Worm (Caenorhabditis elegans) whole organism, mixed stage, embryonic: ENCODE results near the gene srh-27.
A peak's percentile ranks its signal among the peaks of the same experiment; 100 is the strongest.

Experiments
- M03D4.4 ChIP-seq: sonication (generic microtip); optimal IDR thresholded peaks from 2 replicates; lab custom pipeline; 2017; ENCODE audit warnings: mild to moderate bottlenecking, missing genetic modification characterization, missing compliant biosample characterization
- bed-3 ChIP-seq: fragments of 200-800 bp; sonication (Bioruptor generic); optimal IDR thresholded peaks from 3 replicates; lab custom pipeline; 2018; ENCODE audit warnings: mild to moderate bottlenecking, missing genetic modification characterization, moderate library complexity, missing compliant biosample characterization
- blmp-1 ChIP-seq: fragments of 150-350 bp; optimal IDR thresholded peaks from 2 replicates; lab custom pipeline; 2014; ENCODE audit warnings: missing biosample characterization, missing genetic modification characterization
- ceh-39 ChIP-seq: fragments of 150-350 bp; optimal IDR thresholded peaks from 2 replicates; lab custom pipeline; 2014; ENCODE audit warnings: missing biosample characterization, missing genetic modification characterization
- ceh-43 ChIP-seq: fragments of 200-800 bp; sonication (Bioruptor generic); optimal IDR thresholded peaks from 2 replicates; lab custom pipeline; 2018; ENCODE audit warnings: mild to moderate bottlenecking, missing genetic modification characterization, moderate library complexity, missing compliant biosample characterization
- ceh-83 ChIP-seq: fragments of 200-800 bp; sonication (Bioruptor generic); optimal IDR thresholded peaks from 2 replicates; lab custom pipeline; 2018; ENCODE audit warnings: mild to moderate bottlenecking, missing genetic modification characterization, missing compliant biosample characterization
- ces-1 ChIP-seq: fragments of 150-350 bp; optimal IDR thresholded peaks from 2 replicates; lab custom pipeline; 2014; ENCODE audit warnings: missing biosample characterization, missing genetic modification reagents, missing genetic modification characterization
- cnd-1 ChIP-seq: fragments of 200-800 bp; sonication (Bioruptor generic); optimal IDR thresholded peaks from 2 replicates; lab custom pipeline; 2018; ENCODE audit warnings: mild to moderate bottlenecking, missing genetic modification characterization, missing compliant biosample characterization
- drap-1 ChIP-seq: fragments of 200-800 bp; sonication (Bioruptor generic); optimal IDR thresholded peaks from 3 replicates; lab custom pipeline; 2018; ENCODE audit warnings: mild to moderate bottlenecking, missing genetic modification characterization, missing compliant biosample characterization
- elt-1 ChIP-seq: sonication (generic microtip); optimal IDR thresholded peaks from 2 replicates; lab custom pipeline; 2017; ENCODE audit warnings: missing genetic modification characterization, mild to moderate bottlenecking, missing compliant biosample characterization, antibody characterized with exemption, moderate library complexity, borderline replicate concordance; ENCODE audit not compliant: insufficient read depth
- elt-3 ChIP-seq: fragments of 150-350 bp; optimal IDR thresholded peaks from 2 replicates; lab custom pipeline; 2014; ENCODE audit warnings: missing biosample characterization, missing genetic modification characterization
- flh-1 ChIP-seq: fragments of 200-800 bp; sonication (Bioruptor generic); optimal IDR thresholded peaks from 2 replicates; lab custom pipeline; 2018; ENCODE audit warnings: mild to moderate bottlenecking, missing genetic modification characterization, moderate library complexity, missing compliant biosample characterization
- ham-2 ChIP-seq: fragments of 200-800 bp; sonication (Bioruptor generic); optimal IDR thresholded peaks from 2 replicates; lab custom pipeline; 2018; ENCODE audit warnings: mild to moderate bottlenecking, missing genetic modification characterization, missing compliant biosample characterization
- hlh-1 ChIP-seq: fragments of 150-350 bp; optimal IDR thresholded peaks from 2 replicates; lab custom pipeline; 2014; ENCODE audit warnings: missing biosample characterization, missing genetic modification reagents, missing genetic modification characterization
- lin-13 ChIP-seq: fragments of 150-350 bp; optimal IDR thresholded peaks from 2 replicates; lab custom pipeline; 2014; ENCODE audit warnings: missing biosample characterization, missing genetic modification characterization
- lin-32 ChIP-seq: fragments of 200-800 bp; sonication (Bioruptor generic); optimal IDR thresholded peaks from 2 replicates; lab custom pipeline; 2018; ENCODE audit warnings: mild to moderate bottlenecking, missing genetic modification characterization, missing compliant biosample characterization
- lsy-2 ChIP-seq: fragments of 150-350 bp; optimal IDR thresholded peaks from 2 replicates; lab custom pipeline; 2014; ENCODE audit warnings: missing biosample characterization, missing genetic modification characterization
- mab-5 ChIP-seq: fragments of 150-350 bp; optimal IDR thresholded peaks from 2 replicates; lab custom pipeline; 2014; ENCODE audit warnings: missing biosample characterization, missing genetic modification characterization
- mep-1 ChIP-seq: fragments of 150-350 bp; optimal IDR thresholded peaks from 2 replicates; lab custom pipeline; 2017; ENCODE audit warnings: missing biosample characterization, missing genetic modification reagents, missing genetic modification characterization, inconsistent platforms
- mls-2 ChIP-seq: sonication (generic microtip); optimal IDR thresholded peaks from 2 replicates; lab custom pipeline; 2016; ENCODE audit warnings: mild to moderate bottlenecking, missing genetic modification characterization, moderate library complexity, missing compliant biosample characterization
- nhr-12 ChIP-seq: fragments of 150-350 bp; optimal IDR thresholded peaks from 2 replicates; lab custom pipeline; 2014; ENCODE audit warnings: missing biosample characterization, missing genetic modification characterization
- nhr-2 ChIP-seq: fragments of 150-350 bp; optimal IDR thresholded peaks from 2 replicates; lab custom pipeline; 2014; ENCODE audit warnings: missing biosample characterization, missing genetic modification characterization
- nhr-237 ChIP-seq: fragments of 150-350 bp; optimal IDR thresholded peaks from 2 replicates; lab custom pipeline; 2014; ENCODE audit warnings: missing biosample characterization, missing genetic modification characterization
- nhr-28 ChIP-seq: fragments of 150-350 bp; optimal IDR thresholded peaks from 2 replicates; lab custom pipeline; 2014; ENCODE audit warnings: missing biosample characterization, missing genetic modification characterization
- nhr-76 ChIP-seq: sonication (generic microtip); optimal IDR thresholded peaks from 2 replicates; lab custom pipeline; 2017; ENCODE audit warnings: missing biosample characterization, missing genetic modification characterization
- pha-4 ChIP-seq: fragments of 150-350 bp; optimal IDR thresholded peaks from 2 replicates; lab custom pipeline; 2018; ENCODE audit warnings: missing biosample characterization, missing genetic modification reagents, missing genetic modification characterization
- sem-2 ChIP-seq: fragments of 200-800 bp; sonication (Bioruptor generic); optimal IDR thresholded peaks from 2 replicates; lab custom pipeline; 2018; ENCODE audit warnings: mild to moderate bottlenecking, missing genetic modification characterization, missing compliant biosample characterization
- snpc-4 ChIP-seq: fragments of 150-350 bp; optimal IDR thresholded peaks from 2 replicates; lab custom pipeline; 2014; ENCODE audit warnings: missing biosample characterization, missing genetic modification characterization
- sptf-1 ChIP-seq: sonication (generic microtip); optimal IDR thresholded peaks from 2 replicates; lab custom pipeline; 2017; ENCODE audit warnings: mild to moderate bottlenecking, missing genetic modification characterization, moderate library complexity, missing compliant biosample characterization
- tbx-8 ChIP-seq: fragments of 200-800 bp; sonication (Bioruptor generic); optimal IDR thresholded peaks from 2 replicates; lab custom pipeline; 2018; ENCODE audit warnings: mild to moderate bottlenecking, missing genetic modification characterization, moderate library complexity, missing compliant biosample characterization
- unc-120 ChIP-seq: sonication (generic microtip); optimal IDR thresholded peaks from 2 replicates; lab custom pipeline; 2017; ENCODE audit warnings: missing genetic modification characterization, missing compliant biosample characterization; ENCODE audit not compliant: poor library complexity, severe bottlenecking
- unc-39 ChIP-seq: fragments of 150-350 bp; optimal IDR thresholded peaks from 2 replicates; lab custom pipeline; 2014; ENCODE audit warnings: missing biosample characterization, missing genetic modification characterization
- unc-62 ChIP-seq: fragments of 150-350 bp; optimal IDR thresholded peaks from 2 replicates; lab custom pipeline; 2014; ENCODE audit warnings: missing biosample characterization, missing genetic modification reagents, missing genetic modification characterization
- zip-8 ChIP-seq: fragments of 150-350 bp; optimal IDR thresholded peaks from 2 replicates; lab custom pipeline; 2014; ENCODE audit warnings: missing biosample characterization, missing genetic modification characterization
- ztf-11 ChIP-seq: fragments of 150-350 bp; optimal IDR thresholded peaks from 2 replicates; lab custom pipeline; 2014; ENCODE audit warnings: missing biosample characterization, missing genetic modification characterization

The srh-27 gene

DNA sequence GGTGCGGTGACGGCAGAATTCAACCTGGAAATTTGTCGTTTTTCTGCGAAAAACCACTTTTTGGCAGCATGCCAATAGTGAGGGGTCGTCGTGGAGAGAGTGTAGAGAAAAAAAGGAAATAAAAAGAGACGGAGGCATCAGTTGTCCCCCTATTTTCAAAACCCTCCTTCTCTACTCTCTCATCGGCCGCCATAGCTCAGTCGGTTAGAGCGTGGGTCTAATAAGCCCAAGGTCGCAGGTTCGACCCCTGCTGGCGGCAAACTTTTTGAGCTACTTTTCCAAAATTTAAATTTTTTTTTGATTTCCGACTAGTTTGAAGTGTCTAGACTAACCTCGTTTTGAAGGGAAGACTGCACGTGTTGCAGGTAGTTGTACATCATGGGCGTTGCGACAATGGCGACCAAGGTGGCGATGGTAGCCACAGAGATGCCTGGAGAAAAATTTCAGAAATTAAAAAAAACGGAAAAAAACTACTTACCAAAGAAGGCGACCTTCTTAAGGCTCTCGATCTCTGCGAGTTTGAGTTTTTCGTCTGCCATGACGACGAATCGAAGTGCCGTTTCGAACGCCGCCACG, 46.3 kb downstream of the srh-27 start, which contains the start of gene col-85:
Gene col-85 (minus strand): TSS at position 540 of the 576 bp plus-strand sequence.
- no peak for TF ChIP-seq nhr-2 (tag; lab: Kevin White, UChicago)
- TF ChIP-seq sem-2 (GFP tag; lab: Kevin White, UChicago), result peak; percentile 86
- peak; percentile 91 for TF ChIP-seq lin-32
- TF ChIP-seq ztf-11, result peak; percentile 40
- no peak for TF ChIP-seq nhr-76
- no peak for TF ChIP-seq blmp-1 (tag; lab: Kevin White, UChicago)
- TF ChIP-seq tbx-8 (GFP tag; lab: Kevin White, UChicago), result peak; percentile 91
- TF ChIP-seq lin-13, result peak; percentile 15
- peak; percentile 96 for TF ChIP-seq ceh-83 (GFP tag; lab: Kevin White, UChicago)
- TF ChIP-seq sptf-1 (tag; lab: Kevin White, UChicago), result peak; percentile 97
- no peak for TF ChIP-seq snpc-4 (tag; lab: Kevin White, UChicago)
- peak; percentile 92 for TF ChIP-seq flh-1 (GFP tag; lab: Kevin White, UChicago)
- TF ChIP-seq ceh-43 (GFP tag; lab: Kevin White, UChicago), result peak; percentile 94
- peak; percentile 48 for TF ChIP-seq lsy-2 (tag; lab: Kevin White, UChicago)
- peak; percentile 47 for TF ChIP-seq ces-1
- TF ChIP-seq nhr-237 (tag; lab: Kevin White, UChicago), result peak; percentile 45
- TF ChIP-seq ceh-39 (tag; lab: Kevin White, UChicago), result peak; percentile 1
- peak; percentile 50 for TF ChIP-seq unc-39 (tag; lab: Kevin White, UChicago)
- peak; percentile 89 for TF ChIP-seq cnd-1 (tag; lab: Kevin White, UChicago)
- TF ChIP-seq elt-1 (tag; lab: Kevin White, UChicago), result peak; percentile 10
- peak; percentile 72 for TF ChIP-seq nhr-28
- TF ChIP-seq bed-3 (GFP tag; lab: Kevin White, UChicago), result peak; percentile 94
- TF ChIP-seq drap-1 (GFP tag; lab: Kevin White, UChicago), result peak; percentile 94
- peak; percentile 4 for TF ChIP-seq elt-3 (tag; lab: Kevin White, UChicago)
- peak; percentile 58 for TF ChIP-seq mep-1
- TF ChIP-seq nhr-12 (tag; lab: Kevin White, UChicago), result peak; percentile 38
- peak; percentile 23 for TF ChIP-seq unc-62
- TF ChIP-seq hlh-1 (tag; lab: Kevin White, UChicago), result no peak
- TF ChIP-seq unc-120, result peak; percentile 94
- peak; percentile 95 for TF ChIP-seq M03D4.4
- TF ChIP-seq mls-2 (tag; lab: Kevin White, UChicago), result peak; percentile 98
- peak; percentile 94 for TF ChIP-seq ham-2 (GFP tag; lab: Kevin White, UChicago)
- TF ChIP-seq zip-8 (tag; lab: Kevin White, UChicago), result no peak
- TF ChIP-seq mab-5 (tag; lab: Kevin White, UChicago), result peak; percentile 49
- TF ChIP-seq pha-4 (tag; lab: Kevin White, UChicago), result peak; percentile 18

- no peak for TF ChIP-seq nhr-12 (tag; lab: Kevin White, UChicago)
- no peak for TF ChIP-seq elt-3 (tag; lab: Kevin White, UChicago)
- no peak for TF ChIP-seq unc-62
- no peak for TF ChIP-seq hlh-1 (tag; lab: Kevin White, UChicago)
- no peak for TF ChIP-seq tbx-8 (GFP tag; lab: Kevin White, UChicago)
- TF ChIP-seq mls-2 (tag; lab: Kevin White, UChicago), result no peak
- TF ChIP-seq M03D4.4, result no peak
- TF ChIP-seq unc-120, result no peak
- no peak for TF ChIP-seq ceh-43 (GFP tag; lab: Kevin White, UChicago)
- TF ChIP-seq bed-3 (GFP tag; lab: Kevin White, UChicago), result no peak
- TF ChIP-seq ces-1, result no peak
- TF ChIP-seq elt-1 (tag; lab: Kevin White, UChicago), result no peak
- TF ChIP-seq ztf-11, result no peak
Measured at ce11 chrII:12496981-12497380, 48.6 kb downstream of the srh-27 start, which contains the start of gene T21B4.3. Gene T21B4.3 (minus strand): TSS chrII:12497081.
